Worm (Caenorhabditis elegans): ENCODE results near the gene Y53F4B.39.

Gene Y53F4B.39

ce11 chrII:15119537-15120360 is 9.8 kb downstream of the Y53F4B.39 start, which contains the start of gene arp-1:
TSS of gene arp-1 (plus strand) at chrII:15120301.
- peak; percentile 37; the same call in 1 of the 2 replicates for TF ChIP-seq hmg-1.2 (GFP tag; IDR thresholded peaks at IDR 0.05)
- TF ChIP-seq attf-5 (GFP tag; optimal IDR thresholded peaks at IDR 0.05) = peak; percentile 77
- peak; percentile 84 for TF ChIP-seq attf-3 (GFP tag; conservative IDR thresholded peaks at IDR 0.05)
- peak; percentile 38 for TF ChIP-seq lsl-1 (GFP tag; optimal IDR thresholded peaks at IDR 0.05)
- peak in 1 of 3 experiments; percentile 35 for TF ChIP-seq lin-35 (GFP tag; optimal IDR thresholded peaks at IDR 0.05)
- TF ChIP-seq egrh-3 (GFP tag; IDR thresholded peaks at IDR 0.05) = no peak
- no peak for TF ChIP-seq fkh-3 (tag; optimal IDR thresholded peaks at IDR 0.05)
- TF ChIP-seq snpc-4 (GFP tag; optimal IDR thresholded peaks at IDR 0.05) = no peak
- peak in 3 of 4 experiments; percentile 4 to 59 (median 10) for TF ChIP-seq snpc-4 (tag; optimal IDR thresholded peaks at IDR 0.05)
- TF ChIP-seq B0035.1 (tag; optimal IDR thresholded peaks at IDR 0.05) = no peak
- peak; percentile 19 for TF ChIP-seq lin-40 (tag; optimal IDR thresholded peaks at IDR 0.05)
- TF ChIP-seq rec-8 (tag; optimal IDR thresholded peaks at IDR 0.05) = no peak
- peak; percentile 22 for TF ChIP-seq F23B12.7 (tag; optimal IDR thresholded peaks at IDR 0.05; ENCODE audit: insufficient read depth)
- TF ChIP-seq cebp-1 (GFP tag; IDR thresholded peaks at IDR 0.05) = peak; percentile 98
- TF ChIP-seq cebp-1 (tag; optimal IDR thresholded peaks at IDR 0.05) = peak; percentile 99
- peak; percentile 10 for TF ChIP-seq sptf-2 (GFP tag; optimal IDR thresholded peaks at IDR 0.05)

- TF ChIP-seq snpc-4 (GFP tag; optimal IDR thresholded peaks at IDR 0.05) (no peak), snpc-4 (tag; optimal IDR thresholded peaks at IDR 0.05) (no peak), lin-40 (tag; optimal IDR thresholded peaks at IDR 0.05) (no peak), nfya-2 (GFP tag; IDR thresholded peaks at IDR 0.05) (no peak), sptf-2 (GFP tag; optimal IDR thresholded peaks at IDR 0.05) (no peak), hlh-12 (tag; optimal IDR thresholded peaks at IDR 0.05) (no peak), aptf-3 (GFP tag; IDR thresholded peaks at IDR 0.05) (no peak), ceh-40 (GFP tag; IDR thresholded peaks at IDR 0.05) (no peak), bed-1 (GFP tag; IDR thresholded peaks at IDR 0.05) (no peak), let-607 (tag; optimal IDR thresholded peaks at IDR 0.05) (no peak), K11D2.4 (GFP tag; IDR thresholded peaks at IDR 0.05) (no peak), let-526 (GFP tag; IDR thresholded peaks at IDR 0.05) (no peak), nhr-27 (tag; optimal IDR thresholded peaks at IDR 0.05) (no peak), mcd-1 (GFP tag; IDR thresholded peaks at IDR 0.05) (no peak), attf-5 (GFP tag; optimal IDR thresholded peaks at IDR 0.05) (no peak), F57A8.1 (GFP tag; optimal IDR thresholded peaks at IDR 0.05) (no peak), cebp-2 (GFP tag; IDR thresholded peaks at IDR 0.05) (no peak), nhr-80 (tag; optimal IDR thresholded peaks at IDR 0.05) (no peak), hlh-26 (GFP tag; conservative IDR thresholded peaks at IDR 0.05) (no peak), Y56A3A.18 (GFP tag; IDR thresholded peaks at IDR 0.05) (no peak), tbx-9 (tag; optimal IDR thresholded peaks at IDR 0.05; ENCODE audit: borderline replicate concordance) (no peak)
These were observed 14.2 kb downstream of the Y53F4B.39 start, which contains the start of gene Y53F4B.23 for ce11 chrII:15124193-15124592. TSS of gene Y53F4B.23 (plus strand) at chrII:15124504.

DNA sequence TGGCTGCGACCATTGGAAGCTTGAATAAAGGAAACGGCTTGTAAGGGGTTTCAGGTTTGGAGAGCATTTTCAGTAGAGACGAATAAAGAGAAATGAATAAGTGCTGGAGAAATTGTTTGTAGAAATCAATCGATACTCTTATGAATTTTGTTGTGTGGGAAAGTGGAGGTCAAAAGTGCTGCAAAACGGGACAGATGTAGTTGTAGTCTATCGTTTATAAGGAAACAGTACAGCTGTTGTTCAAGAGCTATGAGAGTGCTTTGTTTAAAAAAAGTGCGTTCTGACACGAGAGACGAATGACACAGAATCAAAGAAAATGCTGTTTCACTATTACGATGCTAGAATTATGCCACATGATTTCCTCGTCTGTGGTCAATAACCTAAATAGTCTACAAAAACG is 20.6 kb downstream of the Y53F4B.39 start, which contains the start of gene Y53F4B.62:
Y53F4B.62 (minus strand) TSS at position 101 of the 400 bp plus-strand sequence.
- TF ChIP-seq xnd-1 (tag; optimal IDR thresholded peaks at IDR 0.05) (no peak), madf-3 (GFP tag; IDR thresholded peaks at IDR 0.05) (no peak), ztf-3 (GFP tag; optimal IDR thresholded peaks at IDR 0.05) (no peak), F55B11.4 (tag; optimal IDR thresholded peaks at IDR 0.05; ENCODE audit: borderline replicate concordance, insufficient read depth) (no peak), ceh-91 (GFP tag; IDR thresholded peaks at IDR 0.05) (no peak), hrde-1 (tag; optimal IDR thresholded peaks at IDR 0.05; ENCODE audit: borderline replicate concordance) (no peak), egrh-3 (GFP tag; IDR thresholded peaks at IDR 0.05) (no peak), hmg-20 (GFP tag; IDR thresholded peaks at IDR 0.05) (no peak)

Data from whole organism, young adult.